Fruit fly (Drosophila melanogaster) whole organism, pupa: ENCODE results near the gene CG43338.

ENCODE experiments used
- CG10348 ChIP-seq: fragments of 200-800 bp; sonication (Bioruptor generic); IDR thresholded peaks from 2 replicates; pipeline ENCODE4 v1.3.6; 2022; ENCODE audit warnings: missing biosample characterization, missing genetic modification characterization
- CG12605 ChIP-seq: fragments of 200-800 bp; sonication (Bioruptor generic); IDR thresholded peaks from 2 replicates; pipeline ENCODE4 v1.3.6; 2022; ENCODE audit warnings: missing biosample characterization, missing genetic modification characterization
- CG13204 ChIP-seq: fragments of 200-800 bp; sonication (Bioruptor generic); optimal IDR thresholded peaks from 2 replicates; lab custom pipeline; 2018; ENCODE audit warnings: missing biosample characterization, mild to moderate bottlenecking, missing genetic modification characterization, moderate library complexity
- CG14655 ChIP-seq: fragments of 200-800 bp; sonication (Bioruptor generic); optimal IDR thresholded peaks from 3 replicates; lab custom pipeline; 2017; ENCODE audit warnings: mild to moderate bottlenecking, missing biosample characterization, missing genetic modification reagents, missing genetic modification characterization
- CG15710 ChIP-seq: fragments of 200-800 bp; sonication (Bioruptor generic); optimal IDR thresholded peaks from 2 replicates; lab custom pipeline; 2018; ENCODE audit warnings: missing biosample characterization, mild to moderate bottlenecking, missing genetic modification characterization, moderate library complexity
- CG17806 ChIP-seq: fragments of 200-800 bp; sonication (Bioruptor generic); optimal IDR thresholded peaks from 2 replicates; lab custom pipeline; 2018; ENCODE audit warnings: missing biosample characterization, mild to moderate bottlenecking, missing genetic modification characterization, moderate library complexity
- CG32121 ChIP-seq: fragments of 200-800 bp; sonication (Bioruptor generic); IDR thresholded peaks from 2 replicates; pipeline ENCODE4 v1.3.6; 2022; ENCODE audit warnings: missing biosample characterization, missing genetic modification characterization
- CG34367 ChIP-seq: fragments of 200-800 bp; sonication (Bioruptor generic); optimal IDR thresholded peaks from 2 replicates; lab custom pipeline; 2018; ENCODE audit warnings: missing biosample characterization, mild to moderate bottlenecking, missing genetic modification characterization
- CG4496 ChIP-seq: fragments of 200-800 bp; sonication (Bioruptor generic); IDR thresholded peaks from 3 replicates; pipeline ENCODE4 v1.3.6; 2022; ENCODE audit warnings: missing biosample characterization, missing genetic modification characterization
- CG8159 ChIP-seq: fragments of 200-800 bp; sonication (Bioruptor generic); optimal IDR thresholded peaks from 3 replicates; lab custom pipeline; 2018; ENCODE audit warnings: missing biosample characterization, mild to moderate bottlenecking, missing genetic modification characterization, moderate library complexity
- CG8301 ChIP-seq: fragments of 200-800 bp; sonication (Bioruptor generic); optimal IDR thresholded peaks from 2 replicates; lab custom pipeline; 2018; ENCODE audit warnings: missing biosample characterization, mild to moderate bottlenecking, missing genetic modification characterization
- CG9948 ChIP-seq: fragments of 200-800 bp; sonication (Bioruptor generic); optimal IDR thresholded peaks from 2 replicates; lab custom pipeline; 2018; ENCODE audit warnings: missing biosample characterization, mild to moderate bottlenecking, missing genetic modification characterization, moderate library complexity
- D1 ChIP-seq: fragments of 200-800 bp; sonication (Bioruptor generic); optimal IDR thresholded peaks from 2 replicates; lab custom pipeline; 2018; ENCODE audit warnings: missing biosample characterization, mild to moderate bottlenecking, missing genetic modification characterization, moderate library complexity
- EcR ChIP-seq: fragments of 200-800 bp; sonication (Bioruptor generic); optimal IDR thresholded peaks from 3 replicates; lab custom pipeline; 2019; ENCODE audit warnings: missing biosample characterization, missing genetic modification characterization, mild to moderate bottlenecking, moderate library complexity, missing genetic modification reagents
- Ets98B ChIP-seq: fragments of 200-800 bp; sonication (Bioruptor generic); IDR thresholded peaks from 2 replicates; pipeline ENCODE4 v1.3.6; 2022; ENCODE audit warnings: missing biosample characterization, missing genetic modification characterization
- Pif1A ChIP-seq: fragments of 200-800 bp; sonication (Bioruptor generic); optimal IDR thresholded peaks from 3 replicates; lab custom pipeline; 2016; ENCODE audit warnings: missing biosample characterization, missing genetic modification characterization
- Pif1B ChIP-seq: fragments of 200-800 bp; sonication (Bioruptor generic); optimal IDR thresholded peaks from 3 replicates; lab custom pipeline; 2016; ENCODE audit warnings: missing biosample characterization, missing genetic modification characterization
- Snoo ChIP-seq: fragments of 200-800 bp; sonication (Bioruptor generic); optimal IDR thresholded peaks from 3 replicates; lab custom pipeline; 2017; ENCODE audit warnings: missing biosample characterization, mild to moderate bottlenecking, missing genetic modification characterization, inconsistent platforms
- fd96Ca ChIP-seq: fragments of 200-800 bp; sonication (Bioruptor generic); IDR thresholded peaks from 3 replicates; pipeline ENCODE4 v1.3.6; 2022; ENCODE audit warnings: missing biosample characterization, missing genetic modification characterization
- gl ChIP-seq: fragments of 200-800 bp; sonication (Bioruptor generic); optimal IDR thresholded peaks from 2 replicates; lab custom pipeline; 2018; ENCODE audit warnings: missing biosample characterization, mild to moderate bottlenecking, missing genetic modification characterization
- rn ChIP-seq: fragments of 200-800 bp; sonication (Bioruptor generic); IDR thresholded peaks from 2 replicates; pipeline ENCODE4 v1.3.6; 2022; ENCODE audit warnings: missing biosample characterization, missing genetic modification characterization

The CG43338 gene

dm6 chr2L:18658108-18658507 is 12.9 kb downstream of the CG43338 start:
- TF ChIP-seq Pif1A (no peak), CG13204 (GFP tag; lab: Kevin White, UChicago) (no peak), gl (tag; lab: Kevin White, UChicago) (no peak), Pif1B (GFP tag; lab: Kevin White, UChicago) (no peak), CG15710 (tag; lab: Kevin White, UChicago) (no peak), CG9948 (tag; lab: Kevin White, UChicago) (no peak), CG8159 (tag; lab: Kevin White, UChicago) (no peak), CG17806 (tag; lab: Kevin White, UChicago) (no peak), D1 (no peak), rn (GFP tag; lab: Robert Waterston, UW) (no peak), CG10348 (no peak), CG32121 (GFP tag; lab: Robert Waterston, UW) (no peak), fd96Ca (GFP tag; lab: Robert Waterston, UW) (no peak), CG34367 (tag; lab: Kevin White, UChicago) (no peak), EcR (no peak), CG8301 (tag; lab: Kevin White, UChicago) (no peak), Ets98B (no peak), CG4496 (no peak), CG14655 (GFP tag; lab: Kevin White, UChicago) (no peak)
- TF ChIP-seq, all 21 proteins: peak for 0

dm6 chr2L:18656691-18657237 is 14.3 kb downstream of the CG43338 start:
- TF ChIP-seq CG17806 (tag; lab: Kevin White, UChicago) (no peak), Pif1B (GFP tag; lab: Kevin White, UChicago) (no peak), CG32121 (GFP tag; lab: Robert Waterston, UW) (no peak), CG15710 (tag; lab: Kevin White, UChicago) (no peak), Ets98B (no peak), CG8159 (tag; lab: Kevin White, UChicago) (no peak)
- TF ChIP-seq, all 21 proteins: peak for 0

dm6 chr2L:18653328-18653675 is 17.7 kb downstream of the CG43338 start:
- TF ChIP-seq D1 (peak; percentile 62), CG14655 (GFP tag; lab: Kevin White, UChicago) (peak; percentile 78), CG15710 (tag; lab: Kevin White, UChicago) (peak; percentile 78), CG12605 (GFP tag; lab: Robert Waterston, UW) (0 out of 2 replicates have a peak, but pooled peaks have one; percentile 23), CG13204 (GFP tag; lab: Kevin White, UChicago) (peak; percentile 27), fd96Ca (GFP tag; lab: Robert Waterston, UW) (peak; percentile 65), CG34367 (tag; lab: Kevin White, UChicago) (peak; percentile 83), gl (tag; lab: Kevin White, UChicago) (peak; percentile 50), CG8159 (tag; lab: Kevin White, UChicago) (peak; percentile 84), CG8301 (tag; lab: Kevin White, UChicago) (peak; percentile 74), rn (GFP tag; lab: Robert Waterston, UW) (no peak), CG4496 (peak; percentile 77), Pif1A (peak; percentile 82), CG10348 (no peak), CG9948 (tag; lab: Kevin White, UChicago) (peak; percentile 74), EcR (no peak), Ets98B (no peak; the same call in 1 of the 2 replicates), CG17806 (tag; lab: Kevin White, UChicago) (peak; percentile 85), Snoo (tag; lab: Kevin White, UChicago) (peak; percentile 69), CG32121 (GFP tag; lab: Robert Waterston, UW) (no peak), Pif1B (GFP tag; lab: Kevin White, UChicago) (peak; percentile 86)

DNA sequence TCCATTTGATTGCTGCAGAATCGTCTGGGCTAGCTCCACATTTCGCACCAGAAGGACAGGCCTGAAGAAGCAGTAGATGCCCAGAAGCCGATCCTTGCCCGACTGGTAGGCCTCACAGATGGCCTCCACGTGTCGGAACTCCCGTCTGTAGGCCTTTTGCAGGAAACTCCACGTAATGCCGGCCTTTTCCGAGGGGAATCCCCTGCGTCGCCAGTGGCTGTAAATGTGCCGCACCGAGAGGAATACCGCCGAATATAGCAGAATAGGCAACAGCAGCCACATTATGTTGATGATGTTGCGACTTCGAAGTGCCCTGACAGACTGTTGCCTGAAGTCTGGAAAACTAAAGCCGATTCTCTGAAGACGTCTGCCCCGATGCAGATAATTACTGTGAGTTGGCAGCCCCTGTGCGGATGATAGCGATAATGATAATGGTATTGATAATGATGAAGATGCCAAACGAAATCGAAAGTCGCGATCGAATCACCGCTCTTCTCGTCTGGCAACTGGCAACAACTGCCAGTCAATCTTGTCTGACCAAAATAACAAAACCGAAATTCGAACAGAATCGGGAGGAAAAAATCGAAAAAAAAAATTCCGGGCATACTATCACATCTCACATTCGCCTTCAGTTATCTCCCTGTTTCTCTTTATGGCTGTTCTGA is 18.3 kb downstream of the CG43338 start, which contains the start of gene Cyp310a1:
TSS of gene Cyp310a1 (minus strand) at position 348 of the 665 bp plus-strand sequence.
- TF ChIP-seq CG13204 (GFP tag; lab: Kevin White, UChicago) (no peak), CG17806 (tag; lab: Kevin White, UChicago) (no peak), CG9948 (tag; lab: Kevin White, UChicago) (no peak), CG4496 (no peak), rn (GFP tag; lab: Robert Waterston, UW) (no peak), CG32121 (GFP tag; lab: Robert Waterston, UW) (no peak), EcR (no peak), Snoo (tag; lab: Kevin White, UChicago) (no peak), D1 (no peak), Pif1B (GFP tag; lab: Kevin White, UChicago) (no peak), CG8159 (tag; lab: Kevin White, UChicago) (no peak), Ets98B (no peak), CG14655 (GFP tag; lab: Kevin White, UChicago) (no peak), gl (tag; lab: Kevin White, UChicago) (no peak), CG15710 (tag; lab: Kevin White, UChicago) (no peak), CG8301 (tag; lab: Kevin White, UChicago) (no peak), CG12605 (GFP tag; lab: Robert Waterston, UW) (no peak), CG34367 (tag; lab: Kevin White, UChicago) (no peak), fd96Ca (GFP tag; lab: Robert Waterston, UW) (no peak), Pif1A (no peak)
